Worm (Caenorhabditis elegans): ENCODE results near the gene F36H12.3.
"Not testable (repeated sequence)": the region's sequence is repeated elsewhere in the genome, so short reads cannot be mapped to it uniquely, and the experiment has no call there.

DNA sequence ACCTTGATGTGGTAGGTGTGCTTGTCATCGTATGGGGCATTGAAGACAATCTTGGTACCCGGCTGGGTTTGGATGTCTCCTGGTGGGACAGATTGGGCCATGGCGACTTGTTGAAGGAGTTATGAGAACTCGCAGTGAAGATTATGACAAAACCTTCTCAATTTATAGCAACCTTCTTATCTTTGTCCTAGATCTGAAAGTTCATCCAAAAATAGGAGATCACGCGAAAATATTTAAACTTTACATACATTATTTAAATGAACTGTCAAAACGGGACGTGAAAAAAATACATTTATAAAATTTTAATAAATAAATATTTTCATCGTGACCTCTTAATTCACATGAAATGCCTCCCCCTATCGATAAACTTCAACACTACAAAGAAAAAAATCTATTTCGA is 40.4 kb downstream of the F36H12.3 start, which contains the start of the genes msp-59 and ZK354.2:
- not testable (repeated sequence) for TF ChIP-seq him-1, W03F9.2 (tag; optimal IDR thresholded peaks at IDR 0.05)

Data from whole organism, L4/young adult.